Worm (Caenorhabditis elegans): ENCODE results near the gene Y75B7AR.1.

Y75B7AR.1 gene

ce11 chrV:1411459-1411858 lies 18.7 kb upstream of the Y75B7AR.1 start, which contains the start of gene snt-5:
snt-5 (minus strand) TSS chrV:1411559.
- TF ChIP-seq B0310.2 (tag; optimal IDR thresholded peaks at IDR 0.05) (no peak), tbx-11 (GFP tag; IDR thresholded peaks at IDR 0.05) (no peak), tra-4 (tag; optimal IDR thresholded peaks at IDR 0.05) (no peak), sea-1 (GFP tag; conservative IDR thresholded peaks at IDR 0.05) (no peak), pes-1 (GFP tag; IDR thresholded peaks at IDR 0.05) (no peak), flt-1 (GFP tag; IDR thresholded peaks at IDR 0.05) (no peak), scrt-1 (GFP tag; IDR thresholded peaks at IDR 0.05) (no peak), hnd-1 (tag; optimal IDR thresholded peaks at IDR 0.05) (no peak), hmg-4 (GFP tag; optimal IDR thresholded peaks at IDR 0.05) (no peak), ceh-36 (tag; optimal IDR thresholded peaks at IDR 0.05) (no peak), aly-1 (tag; optimal IDR thresholded peaks at IDR 0.05) (no peak), ets-7 (tag; optimal IDR thresholded peaks at IDR 0.05) (no peak), ama-1 (optimal IDR thresholded peaks at IDR 0.05) (no peak), tbx-37 (GFP tag; conservative IDR thresholded peaks at IDR 0.05) (no peak), F13C5.2 (tag; optimal IDR thresholded peaks at IDR 0.05) (no peak)

ce11 chrV:1410727-1411126 lies 17.9 kb upstream of the Y75B7AR.1 start:
- TF ChIP-seq tbx-37 (GFP tag; conservative IDR thresholded peaks at IDR 0.05), result no peak
- TF ChIP-seq tra-4 (tag; optimal IDR thresholded peaks at IDR 0.05), result no peak
- no peak for TF ChIP-seq ets-7 (tag; optimal IDR thresholded peaks at IDR 0.05)
- no peak for TF ChIP-seq hmbx-1 (tag; optimal IDR thresholded peaks at IDR 0.05)
- no peak for TF ChIP-seq flt-1 (GFP tag; IDR thresholded peaks at IDR 0.05)
- no peak for TF ChIP-seq tbx-11 (GFP tag; IDR thresholded peaks at IDR 0.05)
- TF ChIP-seq ama-1 (optimal IDR thresholded peaks at IDR 0.05), result no peak

ce11 chrV:1408116-1408515 lies 15.3 kb upstream of the Y75B7AR.1 start:
- TF ChIP-seq ets-7 (tag; optimal IDR thresholded peaks at IDR 0.05) (no peak), pes-1 (GFP tag; IDR thresholded peaks at IDR 0.05) (no peak), hmg-4 (GFP tag; optimal IDR thresholded peaks at IDR 0.05) (no peak), B0310.2 (tag; optimal IDR thresholded peaks at IDR 0.05) (no peak), tbx-11 (GFP tag; IDR thresholded peaks at IDR 0.05) (no peak), F13C5.2 (tag; optimal IDR thresholded peaks at IDR 0.05) (no peak), ceh-36 (tag; optimal IDR thresholded peaks at IDR 0.05) (no peak), flt-1 (GFP tag; IDR thresholded peaks at IDR 0.05) (no peak), ceh-13 (GFP tag; optimal IDR thresholded peaks at IDR 0.05) (no peak), tra-4 (tag; optimal IDR thresholded peaks at IDR 0.05) (no peak), sea-1 (GFP tag; conservative IDR thresholded peaks at IDR 0.05) (no peak), aly-1 (tag; optimal IDR thresholded peaks at IDR 0.05) (no peak)

ce11 chrV:1390415-1390814 lies 2.4 kb downstream of the Y75B7AR.1 start:
- TF ChIP-seq tbx-37 (GFP tag; conservative IDR thresholded peaks at IDR 0.05) (no peak), pes-1 (GFP tag; IDR thresholded peaks at IDR 0.05) (no peak), F13C5.2 (tag; optimal IDR thresholded peaks at IDR 0.05) (no peak), hmbx-1 (tag; optimal IDR thresholded peaks at IDR 0.05) (no peak), aly-1 (tag; optimal IDR thresholded peaks at IDR 0.05) (no peak), hmg-4 (GFP tag; optimal IDR thresholded peaks at IDR 0.05) (no peak), flt-1 (GFP tag; IDR thresholded peaks at IDR 0.05) (no peak), ets-7 (tag; optimal IDR thresholded peaks at IDR 0.05) (no peak)

ce11 chrV:1389838-1390237 lies 3.0 kb downstream of the Y75B7AR.1 start:
- TF ChIP-seq scrt-1 (GFP tag; IDR thresholded peaks at IDR 0.05) (no peak), ceh-13 (GFP tag; optimal IDR thresholded peaks at IDR 0.05) (no peak), sea-1 (GFP tag; conservative IDR thresholded peaks at IDR 0.05) (no peak), flt-1 (GFP tag; IDR thresholded peaks at IDR 0.05) (no peak), aly-1 (tag; optimal IDR thresholded peaks at IDR 0.05) (no peak), hmbx-1 (tag; optimal IDR thresholded peaks at IDR 0.05) (no peak), tbx-11 (GFP tag; IDR thresholded peaks at IDR 0.05) (no peak), pes-1 (GFP tag; IDR thresholded peaks at IDR 0.05) (no peak), tra-4 (tag; optimal IDR thresholded peaks at IDR 0.05) (no peak), tbx-37 (GFP tag; conservative IDR thresholded peaks at IDR 0.05) (no peak), hmg-4 (GFP tag; optimal IDR thresholded peaks at IDR 0.05) (no peak), F13C5.2 (tag; optimal IDR thresholded peaks at IDR 0.05) (no peak), ama-1 (optimal IDR thresholded peaks at IDR 0.05) (no peak), hnd-1 (tag; optimal IDR thresholded peaks at IDR 0.05) (no peak), ceh-36 (tag; optimal IDR thresholded peaks at IDR 0.05) (no peak)

- no peak for TF ChIP-seq F13C5.2 (tag; optimal IDR thresholded peaks at IDR 0.05)
- TF ChIP-seq B0310.2 (tag; optimal IDR thresholded peaks at IDR 0.05), result no peak
- TF ChIP-seq sea-1 (GFP tag; conservative IDR thresholded peaks at IDR 0.05), result no peak
- TF ChIP-seq ceh-36 (tag; optimal IDR thresholded peaks at IDR 0.05), result no peak
- no peak for TF ChIP-seq tra-4 (tag; optimal IDR thresholded peaks at IDR 0.05)
- TF ChIP-seq scrt-1 (GFP tag; IDR thresholded peaks at IDR 0.05), result no peak
- no peak for TF ChIP-seq hmg-4 (GFP tag; optimal IDR thresholded peaks at IDR 0.05)
- TF ChIP-seq hmbx-1 (tag; optimal IDR thresholded peaks at IDR 0.05), result no peak
- TF ChIP-seq ceh-13 (GFP tag; optimal IDR thresholded peaks at IDR 0.05), result no peak
- no peak for TF ChIP-seq tbx-37 (GFP tag; conservative IDR thresholded peaks at IDR 0.05)
- no peak for TF ChIP-seq flt-1 (GFP tag; IDR thresholded peaks at IDR 0.05)
- TF ChIP-seq hnd-1 (tag; optimal IDR thresholded peaks at IDR 0.05), result no peak
- no peak for TF ChIP-seq ama-1 (optimal IDR thresholded peaks at IDR 0.05)
- TF ChIP-seq pes-1 (GFP tag; IDR thresholded peaks at IDR 0.05), result no peak
These were observed 4.6 kb downstream of the Y75B7AR.1 start for ce11 chrV:1388247-1388646.

ce11 chrV:1383206-1383908 lies 9.4 kb downstream of the Y75B7AR.1 start, which contains the start of gene rga-4:
rga-4 (minus strand) TSS chrV:1383256.
- TF ChIP-seq sea-1 (GFP tag; conservative IDR thresholded peaks at IDR 0.05) (no peak), tra-4 (tag; optimal IDR thresholded peaks at IDR 0.05) (no peak), ceh-13 (GFP tag; optimal IDR thresholded peaks at IDR 0.05) (no peak), ceh-36 (tag; optimal IDR thresholded peaks at IDR 0.05) (no peak), hnd-1 (tag; optimal IDR thresholded peaks at IDR 0.05) (no peak), tbx-37 (GFP tag; conservative IDR thresholded peaks at IDR 0.05) (no peak), scrt-1 (GFP tag; IDR thresholded peaks at IDR 0.05) (no peak), ama-1 (optimal IDR thresholded peaks at IDR 0.05) (no peak), ets-7 (tag; optimal IDR thresholded peaks at IDR 0.05) (no peak), aly-1 (tag; optimal IDR thresholded peaks at IDR 0.05) (no peak)
